Fruit fly (Drosophila melanogaster) Kc167 (cell line): ENCODE results near the gene CG13126.

Source experiments
- Myc ChIP-seq: fragments of >200 bp; optimal IDR thresholded peaks from 2 replicates; lab custom pipeline; 2017; ENCODE audit warnings: missing external identifiers
- Sin3A ChIP-seq: fragments of >200 bp; optimal IDR thresholded peaks from 2 replicates; lab custom pipeline; 2018; ENCODE audit warnings: missing external identifiers
- h ChIP-seq: fragments of >200 bp; optimal IDR thresholded peaks from 3 replicates; lab custom pipeline; 2018; ENCODE audit warnings: missing external identifiers
- insv ChIP-seq: fragments of >200 bp; optimal IDR thresholded peaks from 3 replicates; lab custom pipeline; 2018; ENCODE audit warnings: missing external identifiers
- psq ChIP-seq: fragments of >200 bp; optimal IDR thresholded peaks from 2 replicates; lab custom pipeline; 2017; ENCODE audit warnings: missing external identifiers
- ttk ChIP-seq: sonication (Bioruptor generic); optimal IDR thresholded peaks from 2 replicates; lab custom pipeline; 2017; ENCODE audit warnings: missing external identifiers

dm6 chr2L:10003593-10003992 lies 49.6 kb upstream of the CG13126 start, which contains the start of gene Ndf:
- TF ChIP-seq ttk (lab: Kevin White, UChicago) (no peak), Myc (lab: Kevin White, UChicago) (no peak), insv (no peak), psq (lab: Kevin White, UChicago) (no peak), h (no peak), Sin3A (lab: Kevin White, UChicago) (no peak)
